Fruit fly (Drosophila melanogaster): ENCODE results near the gene hyx.

The hyx gene

DNA sequence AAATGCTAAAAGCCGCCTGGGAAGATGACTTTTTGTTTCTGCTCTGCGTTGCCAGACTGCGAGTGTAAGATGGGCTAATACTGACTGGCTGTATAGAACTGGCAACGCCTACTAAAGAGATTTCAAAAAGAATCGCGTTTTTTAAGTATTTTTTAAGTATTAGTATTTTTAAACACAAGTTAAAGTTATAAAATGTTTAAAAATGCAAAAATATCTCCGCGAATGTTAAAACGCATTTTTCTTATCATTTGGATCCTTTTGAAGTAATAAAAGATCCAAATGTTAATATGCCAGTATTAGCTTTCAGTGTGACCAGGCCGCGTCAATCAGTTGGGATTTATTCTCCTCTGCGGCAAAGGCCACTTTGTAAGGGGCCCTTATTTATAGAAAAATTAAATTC is 32.4 kb upstream of the hyx start, which contains the start of the genes Prosbeta3 and Iru (continued):
- peak in 1 of 2 experiments; percentile 85 for TF ChIP-seq tll (GFP tag; optimal IDR thresholded peaks at IDR 0.05)
- peak; percentile 32 for TF ChIP-seq bab2 (GFP tag; optimal IDR thresholded peaks at IDR 0.05)
- TF ChIP-seq CG4617 (GFP tag; optimal IDR thresholded peaks at IDR 0.05; ENCODE audit: borderline replicate concordance): peak; percentile 45
- peak; percentile 51 for TF ChIP-seq BEAF-32 (GFP tag; optimal IDR thresholded peaks at IDR 0.05)
- no peak for TF ChIP-seq TFAM (GFP tag; optimal IDR thresholded peaks at IDR 0.05)
- no peak for TF ChIP-seq CG17568 (GFP tag; optimal IDR thresholded peaks at IDR 0.05)
- TF ChIP-seq E2f2 (GFP tag; IDR thresholded peaks at IDR 0.05): peak; percentile 66
- TF ChIP-seq CG30020 (tag; optimal IDR thresholded peaks at IDR 0.05): peak; percentile 47
- peak; percentile 73 for TF ChIP-seq stwl (tag; optimal IDR thresholded peaks at IDR 0.05)
- TF ChIP-seq Sin3A (optimal IDR thresholded peaks at IDR 0.05): peak; percentile 90
- peak; percentile 13 for TF ChIP-seq Nf-YC (tag; optimal IDR thresholded peaks at IDR 0.05)
- TF ChIP-seq sug (tag; optimal IDR thresholded peaks at IDR 0.05): peak; percentile 35
- TF ChIP-seq mam (GFP tag; optimal IDR thresholded peaks at IDR 0.05): peak; percentile 14
- TF ChIP-seq CoRest (tag; optimal IDR thresholded peaks at IDR 0.05): peak; percentile 38
- peak; percentile 20 for TF ChIP-seq CG2712 (tag; optimal IDR thresholded peaks at IDR 0.05)
- peak; percentile 86 for TF ChIP-seq Lhr (GFP tag; optimal IDR thresholded peaks at IDR 0.05)
- TF ChIP-seq pzg (GFP tag; optimal IDR thresholded peaks at IDR 0.05): peak; percentile 80
- TF ChIP-seq unc-4 (GFP tag; IDR thresholded peaks at IDR 0.05; ENCODE audit: partially characterized antibody): 0 out of 2 replicates have a peak, but pooled peaks have one; percentile 28
- peak; percentile 24 for TF ChIP-seq Sry-δ (GFP tag; optimal IDR thresholded peaks at IDR 0.05)
- peak; percentile 79 for TF ChIP-seq hkb (optimal IDR thresholded peaks at IDR 0.05)
- TF ChIP-seq hkb (GFP tag; IDR thresholded peaks at IDR 0.05): no peak
- TF ChIP-seq CG1603 (tag; optimal IDR thresholded peaks at IDR 0.05): peak; percentile 12
- TF ChIP-seq Elba2 (GFP tag; optimal IDR thresholded peaks at IDR 0.05): peak; percentile 61
- TF ChIP-seq crp (GFP tag; optimal IDR thresholded peaks at IDR 0.05): peak in 1 of 2 experiments; percentile 34

DNA sequence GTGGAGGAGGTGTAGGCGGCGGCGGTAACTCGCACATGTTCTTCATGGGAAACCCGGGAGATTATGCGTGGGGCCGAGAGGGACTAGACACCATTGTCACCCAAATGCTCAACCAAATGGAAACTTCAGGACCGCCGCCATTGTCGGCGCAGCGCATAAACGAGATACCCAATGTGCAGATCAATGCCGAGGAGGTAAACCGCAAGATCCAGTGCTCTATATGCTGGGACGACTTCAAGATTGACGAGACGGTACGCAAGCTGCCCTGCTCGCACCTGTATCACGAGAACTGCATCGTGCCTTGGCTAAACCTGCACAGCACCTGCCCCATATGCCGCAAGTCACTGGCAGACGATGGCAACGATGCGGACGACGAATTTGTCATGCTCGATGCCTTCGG is 31.3 kb upstream of the hyx start:
- TF ChIP-seq org-1 (GFP tag; optimal IDR thresholded peaks at IDR 0.05) (no peak), pho (GFP tag; optimal IDR thresholded peaks at IDR 0.05) (no peak), p53 (GFP tag; optimal IDR thresholded peaks at IDR 0.05) (no peak), CG12391 (tag; optimal IDR thresholded peaks at IDR 0.05) (no peak), CG7928 (GFP tag; optimal IDR thresholded peaks at IDR 0.05) (no peak), toy (GFP tag; IDR thresholded peaks at IDR 0.05) (no peak), CG3838 (GFP tag; optimal IDR thresholded peaks at IDR 0.05) (no peak), CG15011 (GFP tag; optimal IDR thresholded peaks at IDR 0.05) (no peak), CkIIα-i1 (GFP tag; IDR thresholded peaks at IDR 0.05) (no peak), CG1529 (GFP tag; optimal IDR thresholded peaks at IDR 0.05) (no peak), CG17612 (GFP tag; IDR thresholded peaks at IDR 0.05) (no peak), CG12104 (GFP tag; optimal IDR thresholded peaks at IDR 0.05) (no peak), cato (GFP tag; optimal IDR thresholded peaks at IDR 0.05; ENCODE audit: borderline replicate concordance) (no peak), Opbp (GFP tag; IDR thresholded peaks at IDR 0.05; ENCODE audit: partially characterized antibody) (no peak)

- TF ChIP-seq E2f2 (GFP tag; IDR thresholded peaks at IDR 0.05) (peak; percentile 81), YL-1 (GFP tag; optimal IDR thresholded peaks at IDR 0.05) (peak; percentile 8), Stat92E (GFP tag; optimal IDR thresholded peaks at IDR 0.05) (peak in 1 of 3 experiments; percentile 79), CG9797 (GFP tag; optimal IDR thresholded peaks at IDR 0.05) (peak; percentile 66), gfzf (GFP tag; optimal IDR thresholded peaks at IDR 0.05) (peak; percentile 81), CG1603 (tag; optimal IDR thresholded peaks at IDR 0.05) (peak; percentile 56), CTCF (GFP tag; optimal IDR thresholded peaks at IDR 0.05) (peak; percentile 55), zen2 (GFP tag; IDR thresholded peaks at IDR 0.05; ENCODE audit: partially characterized antibody) (no peak), ranshi (GFP tag; IDR thresholded peaks at IDR 0.05) (no peak), CoRest (tag; optimal IDR thresholded peaks at IDR 0.05) (peak; percentile 48), Dek (tag; optimal IDR thresholded peaks at IDR 0.05) (peak; percentile 29), CG7987 (GFP tag; optimal IDR thresholded peaks at IDR 0.05) (no peak), Pdp1 (GFP tag; optimal IDR thresholded peaks at IDR 0.05) (peak in 1 of 2 experiments; percentile 6), CG3847 (GFP tag; IDR thresholded peaks at IDR 0.05) (peak; percentile 42; the same call in 1 of the 2 replicates), Rfx (GFP tag; IDR thresholded peaks at IDR 0.05) (no peak)
Observed at dm6 chr3R:9008202-9008601, 30.4 kb upstream of the hyx start, which contains the start of gene CG11983. CG11983 (plus strand) TSS chr3R:9008321.
